Fruit fly (Drosophila melanogaster) whole organism, embryonic: ENCODE measurements around the gene Hand.

Source experiments
- B-H2 ChIP-seq: fragments of 200-800 bp; sonication (Bioruptor generic); optimal IDR thresholded peaks from 2 replicates; lab custom pipeline; 2018; ENCODE audit warnings: missing biosample characterization, mild to moderate bottlenecking, missing genetic modification characterization
- Bgb ChIP-seq: fragments of 200-800 bp; sonication (Bioruptor generic); IDR thresholded peaks from 2 replicates; pipeline ENCODE4 v1.3.6; 2022; ENCODE audit warnings: missing biosample characterization, missing genetic modification characterization; ENCODE audit not compliant: partially characterized antibody
- CG10462 ChIP-seq: fragments of 200-800 bp; sonication (Bioruptor generic); optimal IDR thresholded peaks from 2 replicates; lab custom pipeline; 2016; ENCODE audit warnings: missing biosample characterization, missing genetic modification characterization
- CG11723 ChIP-seq: fragments of 200-800 bp; sonication (Bioruptor generic); optimal IDR thresholded peaks from 2 replicates; lab custom pipeline; 2017; ENCODE audit warnings: missing biosample characterization, mild to moderate bottlenecking, missing genetic modification characterization
- CG12155 ChIP-seq: fragments of 200-800 bp; sonication (Bioruptor generic); optimal IDR thresholded peaks from 3 replicates; lab custom pipeline; 2016; ENCODE audit warnings: missing biosample characterization, missing genetic modification characterization
- CG12942 ChIP-seq: fragments of 200-800 bp; sonication (Bioruptor generic); optimal IDR thresholded peaks from 3 replicates; lab custom pipeline; 2016; ENCODE audit warnings: missing biosample characterization, missing genetic modification characterization
- CG13287 ChIP-seq: fragments of 200-800 bp; sonication (Bioruptor generic); IDR thresholded peaks from 2 replicates; pipeline ENCODE4 v1.3.6; 2022; ENCODE audit warnings: missing biosample characterization, missing genetic modification characterization; ENCODE audit not compliant: partially characterized antibody
- CG13424 ChIP-seq: fragments of 200-800 bp; sonication (Bioruptor generic); optimal IDR thresholded peaks from 2 replicates; lab custom pipeline; 2019; ENCODE audit warnings: missing biosample characterization, mild to moderate bottlenecking, missing genetic modification characterization, moderate library complexity
- CG14860 ChIP-seq: fragments of 200-800 bp; sonication (Bioruptor generic); IDR thresholded peaks from 3 replicates; pipeline ENCODE4 v1.3.6; 2022; ENCODE audit warnings: missing biosample characterization, missing genetic modification characterization; ENCODE audit not compliant: partially characterized antibody
- CG16813 ChIP-seq: fragments of 200-800 bp; sonication (Bioruptor generic); IDR thresholded peaks from 3 replicates; pipeline ENCODE4 v1.3.6; 2022; ENCODE audit warnings: missing biosample characterization, missing genetic modification characterization; ENCODE audit not compliant: partially characterized antibody
- CG17186 ChIP-seq: fragments of 200-800 bp; sonication (Bioruptor generic); optimal IDR thresholded peaks from 3 replicates; lab custom pipeline; 2017; ENCODE audit warnings: missing biosample characterization, missing genetic modification reagents, missing genetic modification characterization
- CG2712 ChIP-seq: fragments of 200-800 bp; optimal IDR thresholded peaks from 3 replicates; lab custom pipeline; 2019; ENCODE audit warnings: missing biosample characterization, mild to moderate bottlenecking, missing genetic modification characterization, moderate library complexity
- CG34224 ChIP-seq: fragments of 200-800 bp; sonication (Bioruptor generic); IDR thresholded peaks from 3 replicates; pipeline ENCODE4 v1.3.6; 2022; ENCODE audit warnings: missing biosample characterization, missing genetic modification characterization; ENCODE audit not compliant: partially characterized antibody
- CG4360 ChIP-seq: fragments of 200-800 bp; sonication (Bioruptor generic); IDR thresholded peaks from 2 replicates; pipeline ENCODE4 v1.3.6; 2022; ENCODE audit warnings: missing biosample characterization, missing genetic modification characterization
- CG4820 ChIP-seq: fragments of 200-800 bp; sonication (Bioruptor generic); optimal IDR thresholded peaks from 3 replicates; lab custom pipeline; 2016; ENCODE audit warnings: missing biosample characterization, missing genetic modification characterization
- CG6683 ChIP-seq: fragments of 200-800 bp; sonication (Bioruptor generic); optimal IDR thresholded peaks from 2 replicates; lab custom pipeline; 2017; ENCODE audit warnings: missing biosample characterization, mild to moderate bottlenecking, missing genetic modification characterization, missing genetic modification reagents
- CG6791 ChIP-seq: fragments of 200-800 bp; sonication (Bioruptor generic); IDR thresholded peaks from 3 replicates; pipeline ENCODE4 v1.3.6; 2022; ENCODE audit warnings: missing biosample characterization, missing genetic modification characterization; ENCODE audit not compliant: partially characterized antibody
- CoRest ChIP-seq: fragments of 200-800 bp; sonication (Bioruptor generic); optimal IDR thresholded peaks from 3 replicates; lab custom pipeline; 2018; ENCODE audit warnings: missing biosample characterization, mild to moderate bottlenecking, missing genetic modification characterization, moderate library complexity
- Dbx ChIP-seq: fragments of 200-800 bp; sonication (Bioruptor generic); IDR thresholded peaks from 3 replicates; pipeline ENCODE4 v1.3.6; 2022; ENCODE audit warnings: missing biosample characterization, missing genetic modification characterization
- Dek ChIP-seq: fragments of 200-800 bp; sonication (Bioruptor generic); optimal IDR thresholded peaks from 3 replicates; lab custom pipeline; 2019; ENCODE audit warnings: missing biosample characterization, mild to moderate bottlenecking, missing genetic modification characterization, moderate library complexity
- Doc3 ChIP-seq: fragments of 200-800 bp; sonication (Bioruptor generic); IDR thresholded peaks from 3 replicates; pipeline ENCODE4 v1.3.6; 2022; ENCODE audit warnings: missing biosample characterization, missing genetic modification characterization; ENCODE audit not compliant: partially characterized antibody
- Dp ChIP-seq: fragments of 200-800 bp; sonication (Bioruptor generic); optimal IDR thresholded peaks from 2 replicates; lab custom pipeline; 2018; ENCODE audit warnings: missing biosample characterization, mild to moderate bottlenecking, missing genetic modification characterization, moderate library complexity
- Eip74EF ChIP-seq, 2 experiments: fragments of 200-800 bp in 1 of 2; fragments of >200 bp in 1 of 2; sonication (Bioruptor generic) in 1 of 2; optimal IDR thresholded peaks; 2 replicates each; lab custom pipeline; 2017 to 2019; ENCODE audit warnings: missing biosample characterization in 2 of 2, missing genetic modification characterization in 2 of 2, mild to moderate bottlenecking in 1 of 2, moderate library complexity in 1 of 2
- Fer3 ChIP-seq: fragments of 200-800 bp; sonication (Bioruptor generic); optimal IDR thresholded peaks from 2 replicates; lab custom pipeline; 2018; ENCODE audit warnings: missing biosample characterization, mild to moderate bottlenecking, missing genetic modification characterization, moderate library complexity
- H2.0 ChIP-seq: fragments of 200-800 bp; sonication (Bioruptor generic); IDR thresholded peaks from 2 replicates; pipeline ENCODE4 v1.3.6; 2022; ENCODE audit warnings: missing biosample characterization, missing genetic modification characterization
- Kr ChIP-seq: fragments of 200-800 bp; sonication (Bioruptor generic); optimal IDR thresholded peaks from 2 replicates; lab custom pipeline; 2017; ENCODE audit warnings: missing biosample characterization, mild to moderate bottlenecking, missing genetic modification characterization
- Optix ChIP-seq: fragments of 200-800 bp; sonication (Bioruptor generic); IDR thresholded peaks from 3 replicates; pipeline ENCODE4 v1.3.6; 2022; ENCODE audit warnings: missing biosample characterization, missing genetic modification characterization
- Scr ChIP-seq: fragments of 200-800 bp; sonication (Bioruptor generic); IDR thresholded peaks from 2 replicates; pipeline ENCODE4 v1.3.6; 2022; ENCODE audit warnings: missing biosample characterization, missing genetic modification characterization; ENCODE audit not compliant: partially characterized antibody
- Xrp1 ChIP-seq: fragments of 200-800 bp; sonication (Bioruptor generic); IDR thresholded peaks from 2 replicates; pipeline ENCODE4 v1.3.6; 2022; ENCODE audit warnings: missing biosample characterization, missing genetic modification characterization
- ab ChIP-seq: fragments of 200-800 bp; sonication (Bioruptor generic); optimal IDR thresholded peaks from 2 replicates; lab custom pipeline; 2016; ENCODE audit warnings: missing biosample characterization, missing genetic modification characterization
- bsh ChIP-seq, 2 experiments: fragments of 200-800 bp; sonication (Bioruptor generic); optimal IDR thresholded peaks; 2 replicates each; lab custom pipeline; 2017 to 2018; ENCODE audit warnings: mild to moderate bottlenecking in 2 of 2, missing biosample characterization in 2 of 2, missing genetic modification characterization in 2 of 2, moderate library complexity in 1 of 2
- cato ChIP-seq: fragments of 200-800 bp; sonication (Bioruptor generic); optimal IDR thresholded peaks from 2 replicates; lab custom pipeline; 2016; ENCODE audit warnings: missing biosample characterization, missing genetic modification characterization, borderline replicate concordance
- corto ChIP-seq: fragments of 200-800 bp; sonication (Bioruptor generic); optimal IDR thresholded peaks from 2 replicates; lab custom pipeline; 2016; ENCODE audit warnings: missing biosample characterization, mild to moderate bottlenecking, missing genetic modification characterization, moderate library complexity
- danr ChIP-seq: fragments of 200-800 bp; sonication (Bioruptor generic); IDR thresholded peaks from 2 replicates; pipeline ENCODE4 v1.3.6; 2022; ENCODE audit warnings: missing biosample characterization, missing genetic modification characterization
- eve ChIP-seq, 2 experiments: fragments of >200 bp; optimal IDR thresholded peaks; 2 replicates each; lab custom pipeline; 2017; ENCODE audit warnings: missing biosample characterization in 2 of 2, missing genetic modification characterization in 2 of 2
- gsb-n ChIP-seq: fragments of 200-800 bp; sonication (Bioruptor generic); optimal IDR thresholded peaks from 3 replicates; lab custom pipeline; 2018; ENCODE audit warnings: missing biosample characterization, mild to moderate bottlenecking, missing genetic modification characterization
- gt ChIP-seq: fragments of 200-800 bp; sonication (Bioruptor generic); IDR thresholded peaks from 2 replicates; pipeline ENCODE4 v1.3.6; 2022; ENCODE audit warnings: missing biosample characterization, missing genetic modification characterization
- jumu ChIP-seq: fragments of 200-800 bp; sonication (Bioruptor generic); optimal IDR thresholded peaks from 3 replicates; lab custom pipeline; 2016; ENCODE audit warnings: missing biosample characterization, missing genetic modification characterization
- nau ChIP-seq: fragments of 200-800 bp; sonication (Bioruptor generic); optimal IDR thresholded peaks from 3 replicates; lab custom pipeline; 2017; ENCODE audit warnings: missing biosample characterization, mild to moderate bottlenecking, missing genetic modification characterization, missing genetic modification reagents
- oc ChIP-seq: fragments of 200-800 bp; sonication (Bioruptor generic); optimal IDR thresholded peaks from 2 replicates; lab custom pipeline; 2018; ENCODE audit warnings: missing biosample characterization, mild to moderate bottlenecking, missing genetic modification characterization, moderate library complexity
- pho ChIP-seq: fragments of 200-800 bp; sonication (Bioruptor generic); optimal IDR thresholded peaks from 2 replicates; lab custom pipeline; 2016; ENCODE audit warnings: missing biosample characterization, missing genetic modification characterization
- pros ChIP-seq: fragments of 200-800 bp; sonication (Bioruptor generic); optimal IDR thresholded peaks from 3 replicates; lab custom pipeline; 2019; ENCODE audit warnings: missing biosample characterization, mild to moderate bottlenecking, missing genetic modification characterization, moderate library complexity
- pzg ChIP-seq: fragments of 200-800 bp; sonication (Bioruptor generic); optimal IDR thresholded peaks from 3 replicates; lab custom pipeline; 2018; ENCODE audit warnings: missing biosample characterization, mild to moderate bottlenecking, missing genetic modification characterization, moderate library complexity
- ranshi ChIP-seq: fragments of 200-800 bp; sonication (Bioruptor generic); IDR thresholded peaks from 2 replicates; pipeline ENCODE4 v1.3.6; 2022; ENCODE audit warnings: missing biosample characterization, missing genetic modification characterization
- rib ChIP-seq: fragments of 200-800 bp; sonication (Bioruptor generic); IDR thresholded peaks from 2 replicates; pipeline ENCODE4 v1.3.6; 2022; ENCODE audit warnings: missing biosample characterization, missing genetic modification characterization
- sc ChIP-seq, 3 experiments: fragments of >200 bp in 2 of 3; fragments of 200-800 bp in 1 of 3; sonication (Bioruptor generic) in 1 of 3; optimal IDR thresholded peaks; 2 replicates in 2 of 3; 3 replicates in 1 of 3; lab custom pipeline; 2017; ENCODE audit warnings: mild to moderate bottlenecking in 1 of 3, missing biosample characterization in 1 of 3, missing genetic modification characterization in 1 of 3, missing genetic modification reagents in 1 of 3
- slp2 ChIP-seq: fragments of 200-800 bp; sonication (Bioruptor generic); optimal IDR thresholded peaks from 2 replicates; lab custom pipeline; 2016; ENCODE audit warnings: missing biosample characterization, missing genetic modification characterization
- tio ChIP-seq: fragments of 200-800 bp; sonication (Bioruptor generic); optimal IDR thresholded peaks from 2 replicates; lab custom pipeline; 2017; ENCODE audit warnings: missing biosample characterization, missing genetic modification characterization, inconsistent platforms

The Hand gene

DNA sequence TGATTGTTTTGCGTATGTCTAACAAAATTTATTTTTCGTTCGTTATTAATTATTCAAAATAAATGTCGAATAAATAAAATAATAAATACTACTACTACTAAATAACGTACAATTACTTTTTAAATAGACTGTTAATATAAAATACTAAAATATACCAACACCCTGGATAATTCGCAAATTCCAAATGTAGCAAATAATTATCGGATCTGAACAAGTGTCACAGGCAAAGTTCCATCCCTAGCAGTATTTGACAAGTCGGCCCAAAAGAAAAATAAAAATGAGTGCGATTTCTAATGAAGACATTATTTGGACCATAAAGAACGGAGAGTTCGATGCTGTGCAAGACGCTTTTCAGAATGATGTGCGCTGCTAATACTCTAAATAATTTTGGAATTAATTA lies 46.2 kb upstream of the Hand start, which contains the start of gene CG31715 (continued):
- TF ChIP-seq CG13424 (peak; percentile 30), CoRest (tag; lab: Kevin White, UChicago) (peak; percentile 0), Kr (GFP tag; lab: Kevin White, UChicago) (no peak), danr (GFP tag; lab: Robert Waterston, UW) (no peak), CG34224 (peak; percentile 72), B-H2 (GFP tag; lab: Kevin White, UChicago) (peak; percentile 19), rib (GFP tag; lab: Robert Waterston, UW) (peak; percentile 49; the same call in 1 of the 2 replicates), oc (tag; lab: Kevin White, UChicago) (no peak), CG14860 (GFP tag; lab: Robert Waterston, UW) (no peak), H2.0 (GFP tag; lab: Robert Waterston, UW) (no peak), CG16813 (GFP tag; lab: Robert Waterston, UW) (peak; percentile 47; the same call in 1 of the 3 replicates), gsb-n (tag; lab: Kevin White, UChicago) (peak; percentile 18), ranshi (GFP tag; lab: Robert Waterston, UW) (peak; percentile 53; the same call in 1 of the 2 replicates), ab (GFP tag; lab: Kevin White, UChicago) (no peak), bsh (GFP tag; optimal IDR thresholded peaks at IDR 0.05; lab: Kevin White, UChicago) (peak in 1 of 2 experiments; percentile 7), Doc3 (GFP tag; lab: Robert Waterston, UW) (peak; percentile 38; the same call in 2 of the 3 replicates), corto (GFP tag; lab: Kevin White, UChicago) (no peak), pho (no peak), CG6683 (GFP tag; lab: Kevin White, UChicago) (no peak), Fer3 (tag; lab: Kevin White, UChicago) (no peak), nau (GFP tag; lab: Kevin White, UChicago) (no peak), Dbx (peak; percentile 62; the same call in 1 of the 3 replicates), eve (GFP tag; optimal IDR thresholded peaks at IDR 0.05; lab: Kevin White, UChicago) (no peak), Bgb (peak; percentile 41; the same call in 1 of the 2 replicates), Dek (tag; lab: Kevin White, UChicago) (peak; percentile 26), Eip74EF (GFP tag; optimal IDR thresholded peaks at IDR 0.05; lab: Kevin White, UChicago) (no peak), Dp (GFP tag; lab: Kevin White, UChicago) (peak; percentile 12), CG12155 (GFP tag; lab: Kevin White, UChicago) (no peak), tio (GFP tag; lab: Kevin White, UChicago) (no peak), CG17186 (GFP tag; lab: Kevin White, UChicago) (no peak), sc (optimal IDR thresholded peaks at IDR 0.05; lab: Kevin White, UChicago) (no peak), sc (GFP tag; optimal IDR thresholded peaks at IDR 0.05; lab: Kevin White, UChicago) (no peak), Xrp1 (0 out of 2 replicates have a peak, but pooled peaks have one; percentile 22), CG4820 (GFP tag; lab: Kevin White, UChicago) (no peak), Scr (GFP tag; lab: Robert Waterston, UW) (peak; percentile 51), CG2712 (tag; lab: Kevin White, UChicago) (peak; percentile 25), CG4360 (GFP tag; lab: Robert Waterston, UW) (no peak), CG13287 (GFP tag; lab: Robert Waterston, UW) (peak; percentile 63), CG6791 (GFP tag; lab: Robert Waterston, UW) (no peak), Optix (GFP tag; lab: Robert Waterston, UW) (no peak), jumu (GFP tag; lab: Kevin White, UChicago) (no peak), cato (GFP tag; lab: Kevin White, UChicago) (no peak), CG11723 (no peak), gt (GFP tag; lab: Robert Waterston, UW) (no peak), CG10462 (GFP tag; lab: Kevin White, UChicago) (peak; percentile 4), pzg (GFP tag; lab: Kevin White, UChicago) (peak; percentile 42), pros (no peak), CG12942 (GFP tag; lab: Kevin White, UChicago) (no peak), slp2 (GFP tag; lab: Kevin White, UChicago) (no peak)
